Worm (Caenorhabditis elegans) whole organism, L3 larva: ENCODE data around the gene M6.4.

ENCODE experiments used
- R02D3.7 ChIP-seq: fragments of 150-350 bp; optimal IDR thresholded peaks from 2 replicates; lab custom pipeline; 2014; ENCODE audit warnings: missing biosample characterization, missing genetic modification characterization
- ZK546.5 ChIP-seq: sonication (generic microtip); optimal IDR thresholded peaks from 2 replicates; lab custom pipeline; 2017; ENCODE audit warnings: missing biosample characterization, missing genetic modification characterization
- aly-2 ChIP-seq: fragments of 150-350 bp; optimal IDR thresholded peaks from 2 replicates; lab custom pipeline; 2014; ENCODE audit warnings: missing biosample characterization, missing genetic modification characterization
- ama-1 ChIP-seq: fragments of 150-350 bp; optimal IDR thresholded peaks from 2 replicates; lab custom pipeline; 2018
- ceh-16 ChIP-seq: sonication (generic microtip); optimal IDR thresholded peaks from 2 replicates; lab custom pipeline; 2017; ENCODE audit warnings: missing biosample characterization, missing genetic modification characterization
- ceh-28 ChIP-seq: fragments of 150-350 bp; optimal IDR thresholded peaks from 2 replicates; lab custom pipeline; 2014; ENCODE audit warnings: missing biosample characterization, missing genetic modification reagents, missing genetic modification characterization
- ceh-82 ChIP-seq: fragments of 150-350 bp; optimal IDR thresholded peaks from 2 replicates; lab custom pipeline; 2014; ENCODE audit warnings: missing biosample characterization, missing genetic modification characterization
- ceh-9 ChIP-seq: sonication (generic microtip); optimal IDR thresholded peaks from 2 replicates; lab custom pipeline; 2018; ENCODE audit warnings: missing biosample characterization, missing genetic modification characterization
- daf-12 ChIP-seq: fragments of 150-350 bp; optimal IDR thresholded peaks from 2 replicates; lab custom pipeline; 2014; ENCODE audit warnings: missing biosample characterization, missing genetic modification reagents, missing genetic modification characterization
- egl-27 ChIP-seq: sonication (generic microtip); optimal IDR thresholded peaks from 4 replicates; lab custom pipeline; 2017; ENCODE audit warnings: missing biosample characterization, missing genetic modification reagents, missing genetic modification characterization
- egl-5 ChIP-seq: fragments of 150-350 bp; optimal IDR thresholded peaks from 2 replicates; lab custom pipeline; 2017; ENCODE audit warnings: missing biosample characterization, missing genetic modification reagents, missing genetic modification characterization, inconsistent platforms
- elt-1 ChIP-seq: fragments of 150-350 bp; optimal IDR thresholded peaks from 2 replicates; lab custom pipeline; 2014; ENCODE audit warnings: missing biosample characterization, missing genetic modification characterization
- elt-2 ChIP-seq: sonication (generic microtip); optimal IDR thresholded peaks from 2 replicates; lab custom pipeline; 2016; ENCODE audit warnings: missing genetic modification reagents, mild to moderate bottlenecking, missing genetic modification characterization, missing compliant biosample characterization
- elt-3 ChIP-seq, 3 experiments: fragments of 150-350 bp in 1 of 3; sonication (generic microtip) in 2 of 3; optimal IDR thresholded peaks; 2 replicates in 2 of 3; 4 replicates in 1 of 3; lab custom pipeline; 2014 to 2017; ENCODE audit warnings: missing biosample characterization in 3 of 3, missing genetic modification characterization in 3 of 3
- eor-1 ChIP-seq, 2 experiments: fragments of 150-350 bp; optimal IDR thresholded peaks; 2 replicates each; lab custom pipeline; 2014 to 2018; ENCODE audit warnings: missing biosample characterization in 2 of 2, missing genetic modification characterization in 2 of 2
- fkh-10 ChIP-seq: sonication (generic microtip); optimal IDR thresholded peaks from 2 replicates; lab custom pipeline; 2017; ENCODE audit warnings: missing biosample characterization, missing genetic modification reagents, missing genetic modification characterization
- fkh-2 ChIP-seq: fragments of 150-350 bp; optimal IDR thresholded peaks from 2 replicates; lab custom pipeline; 2014; ENCODE audit warnings: missing biosample characterization, missing genetic modification reagents, missing genetic modification characterization
- fos-1 ChIP-seq: fragments of 150-350 bp; optimal IDR thresholded peaks from 2 replicates; lab custom pipeline; 2014; ENCODE audit warnings: missing biosample characterization, missing genetic modification characterization
- hmg-11 ChIP-seq: sonication (generic microtip); optimal IDR thresholded peaks from 2 replicates; lab custom pipeline; 2016; ENCODE audit warnings: missing genetic modification characterization, missing compliant biosample characterization
- jun-1 ChIP-seq: fragments of 150-350 bp; optimal IDR thresholded peaks from 2 replicates; lab custom pipeline; 2014; ENCODE audit warnings: missing biosample characterization, missing genetic modification reagents, missing genetic modification characterization
- lin-15B ChIP-seq: fragments of 150-350 bp; optimal IDR thresholded peaks from 2 replicates; lab custom pipeline; 2014; ENCODE audit warnings: missing biosample characterization, missing genetic modification characterization
- lin-39 ChIP-seq: fragments of 150-350 bp; optimal IDR thresholded peaks from 2 replicates; lab custom pipeline; 2018; ENCODE audit warnings: missing biosample characterization, missing genetic modification reagents, missing genetic modification characterization
- lsy-12 ChIP-seq: sonication (generic microtip); optimal IDR thresholded peaks from 2 replicates; lab custom pipeline; 2016; ENCODE audit warnings: mild to moderate bottlenecking, missing genetic modification characterization, missing compliant biosample characterization
- mdl-1 ChIP-seq: fragments of 150-350 bp; optimal IDR thresholded peaks from 2 replicates; lab custom pipeline; 2014; ENCODE audit warnings: missing biosample characterization, missing genetic modification characterization
- mml-1 ChIP-seq: fragments of 150-350 bp; sonication (generic microtip); optimal IDR thresholded peaks from 3 replicates; lab custom pipeline; 2014; ENCODE audit warnings: missing biosample characterization, missing genetic modification characterization
- nfya-1 ChIP-seq: sonication (generic microtip); optimal IDR thresholded peaks from 2 replicates; lab custom pipeline; 2017; ENCODE audit warnings: missing genetic modification characterization, mild to moderate bottlenecking, missing compliant biosample characterization, antibody characterized with exemption, moderate library complexity; ENCODE audit not compliant: insufficient read depth
- nhr-11 ChIP-seq: fragments of 150-350 bp; optimal IDR thresholded peaks from 2 replicates; lab custom pipeline; 2014; ENCODE audit warnings: missing biosample characterization, missing genetic modification characterization
- nhr-12 ChIP-seq: fragments of 150-350 bp; optimal IDR thresholded peaks from 2 replicates; lab custom pipeline; 2014; ENCODE audit warnings: missing biosample characterization, missing genetic modification characterization
- nhr-23 ChIP-seq: fragments of 150-350 bp; optimal IDR thresholded peaks from 2 replicates; lab custom pipeline; 2014; ENCODE audit warnings: missing biosample characterization, missing genetic modification reagents, missing genetic modification characterization
- nhr-237 ChIP-seq: fragments of 150-350 bp; optimal IDR thresholded peaks from 2 replicates; lab custom pipeline; 2014; ENCODE audit warnings: missing biosample characterization, missing genetic modification characterization
- nhr-25 ChIP-seq: sonication (generic microtip); optimal IDR thresholded peaks from 2 replicates; lab custom pipeline; 2017; ENCODE audit warnings: missing biosample characterization, missing genetic modification characterization
- nhr-28 ChIP-seq: fragments of 150-350 bp; optimal IDR thresholded peaks from 2 replicates; lab custom pipeline; 2014; ENCODE audit warnings: missing biosample characterization, missing genetic modification characterization
- nhr-43 ChIP-seq: sonication (generic microtip); optimal IDR thresholded peaks from 2 replicates; lab custom pipeline; 2016; ENCODE audit warnings: mild to moderate bottlenecking, missing genetic modification characterization, missing compliant biosample characterization; ENCODE audit not compliant: poor library complexity, severe bottlenecking
- nhr-67 ChIP-seq: fragments of 150-350 bp; optimal IDR thresholded peaks from 2 replicates; lab custom pipeline; 2014; ENCODE audit warnings: missing biosample characterization, missing genetic modification characterization
- nhr-76 ChIP-seq: fragments of 150-350 bp; sonication (generic microtip); optimal IDR thresholded peaks from 5 replicates; lab custom pipeline; 2014; ENCODE audit warnings: missing biosample characterization, missing genetic modification characterization
- nhr-77 ChIP-seq: fragments of 150-350 bp; optimal IDR thresholded peaks from 2 replicates; lab custom pipeline; 2014; ENCODE audit warnings: missing biosample characterization, missing genetic modification characterization
- pha-4 ChIP-seq: fragments of 150-350 bp; optimal IDR thresholded peaks from 2 replicates; lab custom pipeline; 2014; ENCODE audit warnings: missing biosample characterization, missing genetic modification reagents, missing genetic modification characterization
- pqm-1 ChIP-seq: fragments of 150-350 bp; optimal IDR thresholded peaks from 2 replicates; lab custom pipeline; 2017; ENCODE audit warnings: missing biosample characterization, missing genetic modification characterization, inconsistent platforms
- sea-2 ChIP-seq: fragments of 150-350 bp; sonication (generic microtip); optimal IDR thresholded peaks from 4 replicates; lab custom pipeline; 2014; ENCODE audit warnings: missing biosample characterization, missing genetic modification reagents, missing genetic modification characterization
- skn-1 ChIP-seq: fragments of 150-350 bp; optimal IDR thresholded peaks from 2 replicates; lab custom pipeline; 2014; ENCODE audit warnings: missing biosample characterization, missing genetic modification characterization
- snpc-4 ChIP-seq: fragments of 150-350 bp; optimal IDR thresholded peaks from 2 replicates; lab custom pipeline; 2014; ENCODE audit warnings: missing biosample characterization, missing genetic modification characterization
- tbx-2 ChIP-seq: sonication (generic microtip); optimal IDR thresholded peaks from 2 replicates; lab custom pipeline; 2016; ENCODE audit warnings: mild to moderate bottlenecking, missing genetic modification characterization, missing compliant biosample characterization
- unc-39 ChIP-seq: sonication (generic microtip); optimal IDR thresholded peaks from 4 replicates; lab custom pipeline; 2017; ENCODE audit warnings: missing biosample characterization, missing genetic modification characterization
- unc-62 ChIP-seq: fragments of 150-350 bp; sonication (generic microtip); optimal IDR thresholded peaks from 4 replicates; lab custom pipeline; 2014; ENCODE audit warnings: missing biosample characterization, missing genetic modification reagents, missing genetic modification characterization
- zag-1 ChIP-seq: fragments of 150-350 bp; optimal IDR thresholded peaks from 2 replicates; lab custom pipeline; 2014; ENCODE audit warnings: missing biosample characterization, missing genetic modification characterization
- ztf-11 ChIP-seq: fragments of 150-350 bp; optimal IDR thresholded peaks from 2 replicates; lab custom pipeline; 2014; ENCODE audit warnings: missing biosample characterization, missing genetic modification characterization
- ztf-4 ChIP-seq: fragments of 150-350 bp; optimal IDR thresholded peaks from 2 replicates; lab custom pipeline; 2014; ENCODE audit warnings: missing biosample characterization, missing genetic modification characterization

The M6.4 gene

ce11 chrX:593245-593733 is 35.7 kb upstream of the M6.4 start:
- TF ChIP-seq ceh-9 (tag; lab: Kevin White, UChicago) (no peak), tbx-2 (peak; percentile 72), nhr-67 (tag; lab: Kevin White, UChicago) (no peak), ztf-4 (tag; lab: Kevin White, UChicago) (no peak), elt-1 (tag; lab: Kevin White, UChicago) (peak; percentile 25), fkh-10 (GFP tag; lab: Kevin White, UChicago) (no peak), ceh-28 (tag; lab: Kevin White, UChicago) (peak; percentile 64), egl-27 (tag; lab: Kevin White, UChicago) (peak; percentile 43), nhr-76 (tag; lab: Kevin White, UChicago) (peak; percentile 27), aly-2 (no peak), fos-1 (tag; lab: Kevin White, UChicago) (no peak), nhr-23 (tag; lab: Kevin White, UChicago) (peak; percentile 8), ceh-16 (tag; lab: Kevin White, UChicago) (no peak), lin-15B (peak; percentile 60), pha-4 (tag; lab: Kevin White, UChicago) (peak; percentile 89), daf-12 (tag; lab: Kevin White, UChicago) (no peak), snpc-4 (tag; lab: Kevin White, UChicago) (peak; percentile 66), sea-2 (GFP tag; lab: Kevin White, UChicago) (peak; percentile 41), nfya-1 (tag; lab: Kevin White, UChicago) (peak; percentile 88), R02D3.7 (tag; lab: Kevin White, UChicago) (peak; percentile 38), mml-1 (tag; lab: Kevin White, UChicago) (no peak), skn-1 (peak; percentile 60), ceh-82 (tag; lab: Kevin White, UChicago) (no peak), hmg-11 (tag; lab: Kevin White, UChicago) (peak; percentile 97), eor-1 (tag; optimal IDR thresholded peaks at IDR 0.05; lab: Kevin White, UChicago) (no peak), zag-1 (tag; lab: Kevin White, UChicago) (peak; percentile 14), fkh-2 (tag; lab: Kevin White, UChicago) (peak; percentile 39), ztf-11 (tag; lab: Kevin White, UChicago) (no peak), mdl-1 (tag; lab: Kevin White, UChicago) (peak; percentile 86), lsy-12 (no peak), unc-62 (GFP tag; lab: Kevin White, UChicago) (peak; percentile 54), unc-39 (no peak), elt-2 (tag; lab: Kevin White, UChicago) (peak; percentile 74), ama-1 (lab: Kevin White, UChicago) (no peak), nhr-77 (tag; lab: Kevin White, UChicago) (no peak), nhr-28 (tag; lab: Kevin White, UChicago) (no peak), nhr-43 (no peak), pqm-1 (tag; lab: Kevin White, UChicago) (peak; percentile 58), elt-3 (tag; optimal IDR thresholded peaks at IDR 0.05; lab: Kevin White, UChicago) (no peak), nhr-12 (tag; lab: Kevin White, UChicago) (no peak), nhr-11 (tag; lab: Kevin White, UChicago) (peak; percentile 14), nhr-237 (tag; lab: Kevin White, UChicago) (no peak), jun-1 (tag; lab: Kevin White, UChicago) (peak; percentile 69), egl-5 (peak; percentile 83), nhr-25 (tag; lab: Kevin White, UChicago) (peak; percentile 36), lin-39 (tag; lab: Kevin White, UChicago) (peak; percentile 89), ZK546.5 (tag; lab: Kevin White, UChicago) (no peak)
